Worm (Caenorhabditis elegans) whole organism, L1 larva: ENCODE measurements around the gene pod-2.

Source experiments
- C16A3.4 ChIP-seq: fragments of 150-350 bp; optimal IDR thresholded peaks from 2 replicates; lab custom pipeline; 2014; ENCODE audit warnings: missing biosample characterization, missing genetic modification characterization
- aly-2 ChIP-seq: fragments of 150-350 bp; optimal IDR thresholded peaks from 2 replicates; lab custom pipeline; 2014; ENCODE audit warnings: missing biosample characterization, missing genetic modification characterization
- blmp-1 ChIP-seq: fragments of 150-350 bp; optimal IDR thresholded peaks from 2 replicates; lab custom pipeline; 2014; ENCODE audit warnings: missing biosample characterization, missing genetic modification characterization
- ceh-8 ChIP-seq: fragments of 200-800 bp; sonication (Bioruptor generic); optimal IDR thresholded peaks from 2 replicates; lab custom pipeline; 2018; ENCODE audit warnings: mild to moderate bottlenecking, missing genetic modification characterization, moderate library complexity, missing compliant biosample characterization
- ceh-82 ChIP-seq, 3 experiments: fragments of 150-350 bp in 1 of 3; sonication (generic microtip) in 2 of 3; optimal IDR thresholded peaks; 2 replicates each; lab custom pipeline; 2014 to 2017; ENCODE audit warnings: missing biosample characterization in 3 of 3, missing genetic modification characterization in 3 of 3
- ceh-88 ChIP-seq: fragments of 200-800 bp; sonication (Bioruptor generic); IDR thresholded peaks from 2 replicates; pipeline ENCODE4 v1.3.6; 2022; ENCODE audit warnings: missing genetic modification characterization, missing compliant biosample characterization
- dpl-1 ChIP-seq, 3 experiments: fragments of 150-350 bp in 2 of 3; sonication (generic microtip) in 1 of 3; optimal IDR thresholded peaks; 2 replicates each; lab custom pipeline; 2014 to 2017; ENCODE audit warnings: missing biosample characterization in 3 of 3, missing genetic modification characterization in 3 of 3, missing genetic modification reagents in 3 of 3
- egl-13 ChIP-seq: sonication (generic microtip); optimal IDR thresholded peaks from 2 replicates; lab custom pipeline; 2016; ENCODE audit warnings: missing genotype, missing genetic modification reagents, missing genetic modification characterization, missing compliant biosample characterization
- elt-3 ChIP-seq, 6 experiments: fragments of 150-350 bp in 1 of 6; sonication (generic microtip); optimal IDR thresholded peaks; 2 replicates each; lab custom pipeline; 2017 to 2018; ENCODE audit warnings: missing biosample characterization in 6 of 6, missing genetic modification characterization in 6 of 6, inconsistent platforms in 1 of 6
- fkh-10 ChIP-seq: sonication (generic microtip); optimal IDR thresholded peaks from 2 replicates; lab custom pipeline; 2017; ENCODE audit warnings: missing biosample characterization, missing genetic modification reagents, missing genetic modification characterization
- fkh-8 ChIP-seq: sonication (generic microtip); optimal IDR thresholded peaks from 2 replicates; lab custom pipeline; 2016; ENCODE audit warnings: mild to moderate bottlenecking, missing genetic modification characterization, missing compliant biosample characterization
- grh-1 ChIP-seq: fragments of 200-800 bp; sonication (Bioruptor generic); IDR thresholded peaks from 2 replicates; pipeline ENCODE4 v1.3.6; 2022; ENCODE audit warnings: missing genetic modification reagents, missing genetic modification characterization, missing compliant biosample characterization
- hlh-17 ChIP-seq: fragments of 200-800 bp; sonication (Bioruptor generic); optimal IDR thresholded peaks from 2 replicates; lab custom pipeline; 2018; ENCODE audit warnings: missing genetic modification characterization, mild to moderate bottlenecking, missing compliant biosample characterization, moderate library complexity, borderline replicate concordance
- hlh-4 ChIP-seq: sonication (generic microtip); optimal IDR thresholded peaks from 2 replicates; lab custom pipeline; 2016; ENCODE audit warnings: mild to moderate bottlenecking, missing genetic modification characterization, missing compliant biosample characterization
- hpl-2 ChIP-seq: fragments of 150-350 bp; optimal IDR thresholded peaks from 2 replicates; lab custom pipeline; 2014; ENCODE audit warnings: missing biosample characterization, missing genetic modification reagents, missing genetic modification characterization
- irx-1 ChIP-seq: sonication (generic microtip); optimal IDR thresholded peaks from 2 replicates; lab custom pipeline; 2016; ENCODE audit warnings: missing genetic modification characterization, missing compliant biosample characterization
- jun-1 ChIP-seq: fragments of 150-350 bp; optimal IDR thresholded peaks from 2 replicates; lab custom pipeline; 2014; ENCODE audit warnings: missing biosample characterization, missing genetic modification reagents, missing genetic modification characterization
- lin-13 ChIP-seq: fragments of 150-350 bp; optimal IDR thresholded peaks from 2 replicates; lab custom pipeline; 2014; ENCODE audit warnings: missing biosample characterization, missing genetic modification reagents, missing genetic modification characterization
- lin-14 ChIP-seq: fragments of 200-800 bp; sonication (Bioruptor generic); optimal IDR thresholded peaks from 2 replicates; lab custom pipeline; 2018; ENCODE audit warnings: mild to moderate bottlenecking, missing genetic modification characterization, moderate library complexity, missing compliant biosample characterization
- lin-15B ChIP-seq: fragments of 150-350 bp; sonication (generic microtip); optimal IDR thresholded peaks from 3 replicates; lab custom pipeline; 2014; ENCODE audit warnings: missing biosample characterization, missing genetic modification characterization
- lsy-2 ChIP-seq, 2 experiments: fragments of 150-350 bp; optimal IDR thresholded peaks; 2 replicates each; lab custom pipeline; 2014; ENCODE audit warnings: missing biosample characterization in 2 of 2, missing genetic modification characterization in 2 of 2
- nhr-11 ChIP-seq: fragments of 150-350 bp; optimal IDR thresholded peaks from 2 replicates; lab custom pipeline; 2014; ENCODE audit warnings: missing biosample characterization, missing genetic modification characterization
- nhr-19 ChIP-seq: fragments of 200-800 bp; sonication (Bioruptor generic); conservative IDR thresholded peaks from 2 replicates; pipeline ENCODE4 v1.3.6; 2022; ENCODE audit warnings: missing genetic modification characterization, missing compliant biosample characterization
- nhr-20 ChIP-seq: sonication (generic microtip); optimal IDR thresholded peaks from 2 replicates; lab custom pipeline; 2016; ENCODE audit warnings: mild to moderate bottlenecking, missing genetic modification characterization, missing compliant biosample characterization
- nhr-28 ChIP-seq: fragments of 150-350 bp; optimal IDR thresholded peaks from 2 replicates; lab custom pipeline; 2014; ENCODE audit warnings: missing biosample characterization, missing genetic modification characterization
- nhr-71 ChIP-seq: sonication (generic microtip); optimal IDR thresholded peaks from 2 replicates; lab custom pipeline; 2016; ENCODE audit warnings: mild to moderate bottlenecking, missing genetic modification characterization, moderate library complexity, missing compliant biosample characterization
- nhr-77 ChIP-seq: fragments of 150-350 bp; optimal IDR thresholded peaks from 2 replicates; lab custom pipeline; 2014; ENCODE audit warnings: missing biosample characterization, missing genetic modification characterization
- nhr-85 ChIP-seq: sonication (generic microtip); peaks from one replicate; lab custom pipeline; 2016; ENCODE audit warnings: missing genetic modification characterization, inconsistent platforms, missing compliant biosample characterization
- pag-3 ChIP-seq: sonication (generic microtip); optimal IDR thresholded peaks from 2 replicates; lab custom pipeline; 2017; ENCODE audit warnings: missing genetic modification characterization, mild to moderate bottlenecking, missing compliant biosample characterization, antibody characterized with exemption, borderline replicate concordance; ENCODE audit not compliant: insufficient read depth
- pax-3 ChIP-seq: fragments of 200-800 bp; sonication (Bioruptor generic); optimal IDR thresholded peaks from 2 replicates; lab custom pipeline; 2018; ENCODE audit warnings: mild to moderate bottlenecking, missing genetic modification characterization, moderate library complexity, missing compliant biosample characterization
- pqm-1 ChIP-seq: sonication (generic microtip); optimal IDR thresholded peaks from 3 replicates; lab custom pipeline; 2017; ENCODE audit warnings: missing biosample characterization, missing genetic modification characterization
- skn-1 ChIP-seq: fragments of 150-350 bp; optimal IDR thresholded peaks from 2 replicates; lab custom pipeline; 2014; ENCODE audit warnings: missing biosample characterization, missing genetic modification characterization
- snpc-4 ChIP-seq: fragments of 150-350 bp; optimal IDR thresholded peaks from 2 replicates; lab custom pipeline; 2014; ENCODE audit warnings: missing biosample characterization, missing genetic modification characterization
- snu-23 ChIP-seq: sonication (generic microtip); optimal IDR thresholded peaks from 2 replicates; lab custom pipeline; 2016; ENCODE audit warnings: missing genetic modification characterization, missing compliant biosample characterization
- tbx-2 ChIP-seq: sonication (generic microtip); optimal IDR thresholded peaks from 2 replicates; lab custom pipeline; 2016; ENCODE audit warnings: missing genetic modification characterization, missing compliant biosample characterization
- vab-15 ChIP-seq: sonication (generic microtip); optimal IDR thresholded peaks from 2 replicates; lab custom pipeline; 2017; ENCODE audit warnings: missing genotype, mild to moderate bottlenecking, missing genetic modification characterization, missing compliant biosample characterization
- xbp-1 ChIP-seq: sonication (generic microtip); optimal IDR thresholded peaks from 2 replicates; lab custom pipeline; 2016; ENCODE audit warnings: missing genetic modification characterization, missing compliant biosample characterization
- ztf-4 ChIP-seq: fragments of 150-350 bp; optimal IDR thresholded peaks from 2 replicates; lab custom pipeline; 2014; ENCODE audit warnings: missing biosample characterization, missing genetic modification characterization

Gene pod-2

DNA sequence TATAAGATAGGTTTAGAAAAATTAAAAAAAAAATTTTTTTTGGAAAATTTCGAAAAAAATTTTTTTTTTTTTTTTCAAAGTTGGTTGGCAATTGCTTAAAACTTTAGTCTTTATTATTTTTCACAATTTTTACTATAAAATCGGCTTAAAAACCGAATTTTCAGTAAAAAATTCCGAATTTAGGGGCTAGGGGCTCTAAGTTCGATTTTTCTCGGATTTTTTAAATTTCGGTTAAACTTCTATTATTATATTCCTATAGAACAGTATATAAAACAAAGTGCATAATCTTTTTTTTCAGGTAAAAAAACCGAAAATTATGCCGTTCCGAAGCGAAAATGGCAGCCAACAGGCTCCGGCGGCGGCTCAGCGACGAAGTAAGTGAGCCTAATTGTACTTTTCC, at the start of gene pod-2:
pod-2 (plus strand) TSS at position 301 of the 400 bp plus-strand sequence.
- TF ChIP-seq hlh-4 (tag; lab: Kevin White, UChicago) (no peak), hpl-2 (GFP tag; lab: Kevin White, UChicago) (no peak), fkh-10 (GFP tag; lab: Kevin White, UChicago) (no peak), ceh-8 (no peak), skn-1 (tag; lab: Kevin White, UChicago) (no peak), ceh-88 (GFP tag; lab: Robert Waterston, UW) (no peak), xbp-1 (tag; lab: Kevin White, UChicago) (no peak), egl-13 (tag; lab: Kevin White, UChicago) (no peak), pqm-1 (tag; lab: Kevin White, UChicago) (no peak)

DNA sequence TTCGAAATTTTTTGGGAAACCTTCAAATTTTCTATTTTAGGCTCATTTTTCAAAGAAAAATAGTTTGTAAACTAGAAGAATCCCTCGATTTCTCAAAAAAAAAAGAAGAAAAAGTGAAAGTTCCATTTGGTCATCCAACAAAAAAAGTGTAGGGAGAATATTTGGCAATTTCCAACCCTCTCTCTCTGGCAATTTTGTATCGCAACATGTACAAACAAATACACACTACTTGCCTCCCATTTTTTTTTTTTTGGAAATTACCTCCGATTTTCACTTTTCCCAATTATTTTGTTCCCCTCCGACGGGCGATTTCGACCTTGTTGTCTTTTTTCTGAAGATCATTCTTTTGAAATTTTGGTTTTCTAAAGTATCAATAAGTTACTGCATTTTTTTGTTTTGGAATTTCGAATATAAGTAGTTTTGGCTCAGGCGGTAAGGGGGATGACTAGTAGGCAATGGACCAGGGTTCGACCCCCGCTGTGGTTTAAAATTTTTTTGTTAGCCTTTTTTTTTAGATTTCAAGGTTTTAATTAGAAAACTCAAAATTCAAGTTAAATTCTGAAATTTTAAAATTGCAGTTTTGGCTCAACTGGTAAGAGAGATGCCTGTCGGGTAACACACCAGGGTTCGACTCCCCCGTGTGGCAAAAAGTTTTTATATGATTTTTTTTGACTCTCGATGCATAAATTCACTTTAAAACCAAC, 47.9 kb upstream of the pod-2 start:
- TF ChIP-seq nhr-20 (tag; lab: Kevin White, UChicago) (peak; percentile 17), lin-14 (GFP tag; lab: Kevin White, UChicago) (peak; percentile 61), pax-3 (tag; lab: Kevin White, UChicago) (no peak), lsy-2 (tag; optimal IDR thresholded peaks at IDR 0.05; lab: Kevin White, UChicago) (peak; percentile 17 to 18), blmp-1 (tag; lab: Kevin White, UChicago) (peak; percentile 65), jun-1 (tag; lab: Kevin White, UChicago) (no peak), pag-3 (tag; lab: Kevin White, UChicago) (no peak), grh-1 (GFP tag; lab: Robert Waterston, UW) (0 out of 2 replicates have a peak, but pooled peaks have one; percentile 35), nhr-85 (tag; lab: Kevin White, UChicago) (peak; percentile 81), nhr-71 (tag; lab: Kevin White, UChicago) (no peak), nhr-11 (tag; lab: Kevin White, UChicago) (no peak), nhr-77 (tag; lab: Kevin White, UChicago) (no peak)

DNA sequence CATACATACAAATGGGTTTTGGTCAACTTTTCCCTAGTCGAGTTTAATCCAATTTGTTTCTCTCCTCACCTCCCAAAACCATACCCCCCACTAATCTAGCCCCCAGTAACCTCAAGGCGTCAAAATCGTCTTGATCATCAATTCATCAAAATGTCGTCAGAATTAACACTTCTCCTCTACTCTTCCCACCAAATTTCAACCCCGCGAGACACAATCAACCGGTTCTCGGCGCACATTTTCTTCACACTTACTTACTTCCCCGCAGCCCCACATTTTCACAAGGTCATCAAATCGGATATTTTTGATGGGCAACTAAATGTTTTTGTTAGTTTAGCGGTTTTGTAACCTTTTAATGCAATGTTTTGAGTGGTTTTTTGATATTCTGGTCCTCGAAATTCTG, 45.8 kb upstream of the pod-2 start:
- TF ChIP-seq lin-14 (GFP tag; lab: Kevin White, UChicago) (peak; percentile 70), skn-1 (tag; lab: Kevin White, UChicago) (peak; percentile 26), vab-15 (tag; lab: Kevin White, UChicago) (peak; percentile 53), elt-3 (tag; optimal IDR thresholded peaks at IDR 0.05; lab: Kevin White, UChicago) (peak in 2 of 6 experiments; percentile 8 to 16), hlh-17 (GFP tag; lab: Kevin White, UChicago) (no peak), blmp-1 (tag; lab: Kevin White, UChicago) (peak; percentile 68), lin-13 (peak; percentile 15), hpl-2 (GFP tag; lab: Kevin White, UChicago) (no peak), lsy-2 (tag; optimal IDR thresholded peaks at IDR 0.05; lab: Kevin White, UChicago) (peak in 1 of 2 experiments; percentile 4), snpc-4 (tag; lab: Kevin White, UChicago) (peak; percentile 48), grh-1 (GFP tag; lab: Robert Waterston, UW) (peak; percentile 63), snu-23 (GFP tag; lab: Kevin White, UChicago) (peak; percentile 37), nhr-85 (tag; lab: Kevin White, UChicago) (peak; percentile 88), fkh-8 (tag; lab: Kevin White, UChicago) (no peak), nhr-20 (tag; lab: Kevin White, UChicago) (peak; percentile 23), aly-2 (tag; lab: Kevin White, UChicago) (no peak)

ce11 chrII:1091706-1092105, 44.9 kb upstream of the pod-2 start, which contains the start of gene snf-3:
TSS of gene snf-3 (plus strand) at chrII:1092006.
- no peak for TF ChIP-seq irx-1 (tag; lab: Kevin White, UChicago)
- TF ChIP-seq pax-3 (tag; lab: Kevin White, UChicago) = no peak
- no peak for TF ChIP-seq lin-14 (GFP tag; lab: Kevin White, UChicago)
- no peak for TF ChIP-seq nhr-20 (tag; lab: Kevin White, UChicago)
- no peak for TF ChIP-seq dpl-1 (GFP tag; optimal IDR thresholded peaks at IDR 0.05; lab: Kevin White, UChicago)
- TF ChIP-seq tbx-2 = no peak
- no peak for TF ChIP-seq ceh-82 (tag; optimal IDR thresholded peaks at IDR 0.05; lab: Kevin White, UChicago)
- TF ChIP-seq nhr-19 = no peak
- TF ChIP-seq C16A3.4 = no peak
- TF ChIP-seq lin-15B (tag; lab: Kevin White, UChicago) = no peak
- TF ChIP-seq nhr-28 (tag; lab: Kevin White, UChicago) = no peak
- no peak for TF ChIP-seq ztf-4 (tag; lab: Kevin White, UChicago)
- TF ChIP-seq, all 84 proteins: peak for 0
